Fruit fly (Drosophila melanogaster): Measurements from ENCODE around the gene Tpt.

The Tpt gene

dm6 chr3L:8418984-8419383 lies 13.9 kb upstream of the Tpt start (continued):
- no peak for TF ChIP-seq dmrt11E (tag; optimal IDR thresholded peaks at IDR 0.05)
- no peak for TF ChIP-seq Myb (GFP tag; optimal IDR thresholded peaks at IDR 0.05)
- TF ChIP-seq CG11695 (GFP tag; IDR thresholded peaks at IDR 0.05) = no peak
- TF ChIP-seq CG6813 (GFP tag; optimal IDR thresholded peaks at IDR 0.05) = no peak
- TF ChIP-seq Ets97D (GFP tag; optimal IDR thresholded peaks at IDR 0.05) = no peak
- no peak for TF ChIP-seq CG30431 (GFP tag; optimal IDR thresholded peaks at IDR 0.05)
- TF ChIP-seq chn (GFP tag; optimal IDR thresholded peaks at IDR 0.05) = no peak
- TF ChIP-seq gsb-n (tag; optimal IDR thresholded peaks at IDR 0.05) = no peak
- TF ChIP-seq sqz (GFP tag; optimal IDR thresholded peaks at IDR 0.05) = no peak
- no peak for TF ChIP-seq CG4328 (GFP tag; optimal IDR thresholded peaks at IDR 0.05)
- TF ChIP-seq dati (GFP tag; IDR thresholded peaks at IDR 0.05) = no peak
- no peak for TF ChIP-seq HmgZ (tag; optimal IDR thresholded peaks at IDR 0.05)
- TF ChIP-seq CG34376 (GFP tag; optimal IDR thresholded peaks at IDR 0.05) = no peak
- no peak for TF ChIP-seq cg (GFP tag; optimal IDR thresholded peaks at IDR 0.05)
- TF ChIP-seq Poxn (GFP tag; IDR thresholded peaks at IDR 0.05) = no peak
- no peak for TF ChIP-seq CG9932 (GFP tag; IDR thresholded peaks at IDR 0.05)
- TF ChIP-seq CG3995 (GFP tag; optimal IDR thresholded peaks at IDR 0.05) = no peak
- no peak for TF ChIP-seq NFAT (GFP tag; IDR thresholded peaks at IDR 0.05)
- peak; percentile 93 for TF ChIP-seq Drgx (GFP tag; IDR thresholded peaks at IDR 0.05)
- no peak for TF ChIP-seq wor (GFP tag; IDR thresholded peaks at IDR 0.05)
- no peak for TF ChIP-seq sc (optimal IDR thresholded peaks at IDR 0.05)
- no peak for TF ChIP-seq sc (GFP tag; optimal IDR thresholded peaks at IDR 0.05)
- TF ChIP-seq z (GFP tag; IDR thresholded peaks at IDR 0.05) = no peak
- no peak for TF ChIP-seq CG34224 (GFP tag; IDR thresholded peaks at IDR 0.05; ENCODE audit: partially characterized antibody)
- TF ChIP-seq pum (GFP tag; optimal IDR thresholded peaks at IDR 0.05) = peak; percentile 17
- no peak for TF ChIP-seq Lpt (GFP tag; optimal IDR thresholded peaks at IDR 0.05)
- no peak for TF ChIP-seq Abd-B (GFP tag; optimal IDR thresholded peaks at IDR 0.05)
- TF ChIP-seq CG33557 (GFP tag; optimal IDR thresholded peaks at IDR 0.05) = no peak
- TF ChIP-seq Kr (GFP tag; optimal IDR thresholded peaks at IDR 0.05) = no peak
- no peak for TF ChIP-seq Six4 (GFP tag; optimal IDR thresholded peaks at IDR 0.05)
- TF ChIP-seq CG9876 (GFP tag; optimal IDR thresholded peaks at IDR 0.05) = no peak
- TF ChIP-seq CoRest (tag; optimal IDR thresholded peaks at IDR 0.05) = no peak
- TF ChIP-seq CG43689 (GFP tag; IDR thresholded peaks at IDR 0.05) = no peak
- no peak for TF ChIP-seq crp (GFP tag; optimal IDR thresholded peaks at IDR 0.05)
- no peak for TF ChIP-seq CG1024 (GFP tag; IDR thresholded peaks at IDR 0.05)
- no peak for TF ChIP-seq CG5245 (GFP tag; optimal IDR thresholded peaks at IDR 0.05)
- peak; percentile 16 for TF ChIP-seq bcd (GFP tag; optimal IDR thresholded peaks at IDR 0.05)
- TF ChIP-seq CG6654 (GFP tag; optimal IDR thresholded peaks at IDR 0.05) = no peak
- no peak for TF ChIP-seq pb (GFP tag; optimal IDR thresholded peaks at IDR 0.05)
- TF ChIP-seq CG10209 (GFP tag; optimal IDR thresholded peaks at IDR 0.05) = no peak
- no peak for TF ChIP-seq seq (GFP tag; IDR thresholded peaks at IDR 0.05)
- TF ChIP-seq Side (GFP tag; optimal IDR thresholded peaks at IDR 0.05) = no peak
- no peak for TF ChIP-seq CG12155 (GFP tag; optimal IDR thresholded peaks at IDR 0.05)
- TF ChIP-seq tna (GFP tag; IDR thresholded peaks at IDR 0.05; ENCODE audit: partially characterized antibody) = no peak
- no peak for TF ChIP-seq unpg (GFP tag; optimal IDR thresholded peaks at IDR 0.05)
- TF ChIP-seq CG7556 (GFP tag; optimal IDR thresholded peaks at IDR 0.05) = no peak
- no peak for TF ChIP-seq gt (GFP tag; IDR thresholded peaks at IDR 0.05)
- no peak for TF ChIP-seq CG14050 (GFP tag; IDR thresholded peaks at IDR 0.05)
- TF ChIP-seq repo (GFP tag; optimal IDR thresholded peaks at IDR 0.05) = no peak
- no peak for TF ChIP-seq tgo (GFP tag; IDR thresholded peaks at IDR 0.05)
- peak; percentile 34; the same call in 1 of the 2 replicates for TF ChIP-seq E2f1 (GFP tag; IDR thresholded peaks at IDR 0.05)
- no peak for TF ChIP-seq CG12104 (GFP tag; optimal IDR thresholded peaks at IDR 0.05)
- no peak for TF ChIP-seq Taf1 (GFP tag; IDR thresholded peaks at IDR 0.05)

All from whole organism, embryonic.